Fruit fly (Drosophila melanogaster): ENCODE results near the gene nero.
A peak's percentile ranks its signal among the peaks of the same experiment; 100 is the strongest.

Gene nero

dm6 chr3R:31762672-31763071, 15.3 kb upstream of the nero start (continued):
- TF ChIP-seq tup (GFP tag; optimal IDR thresholded peaks at IDR 0.05) (no peak), sd (tag; optimal IDR thresholded peaks at IDR 0.05) (no peak), ttk (GFP tag; IDR thresholded peaks at IDR 0.05) (no peak), crc (GFP tag; optimal IDR thresholded peaks at IDR 0.05) (no peak), cato (GFP tag; optimal IDR thresholded peaks at IDR 0.05; ENCODE audit: borderline replicate concordance) (no peak), CG7839 (tag; optimal IDR thresholded peaks at IDR 0.05) (no peak), tx (GFP tag; optimal IDR thresholded peaks at IDR 0.05) (no peak), E2f1 (GFP tag; IDR thresholded peaks at IDR 0.05) (no peak), chn (GFP tag; optimal IDR thresholded peaks at IDR 0.05) (no peak), Xbp1 (GFP tag; optimal IDR thresholded peaks at IDR 0.05) (no peak), HmgZ (tag; optimal IDR thresholded peaks at IDR 0.05) (no peak), bowl (GFP tag; IDR thresholded peaks at IDR 0.05) (no peak), CG18476 (GFP tag; optimal IDR thresholded peaks at IDR 0.05) (no peak), Nf-YB (GFP tag; optimal IDR thresholded peaks at IDR 0.05) (no peak), CG17912 (GFP tag; optimal IDR thresholded peaks at IDR 0.05) (no peak), CG6654 (GFP tag; optimal IDR thresholded peaks at IDR 0.05) (no peak), fd102C (GFP tag; optimal IDR thresholded peaks at IDR 0.05) (no peak), CG8290 (GFP tag; optimal IDR thresholded peaks at IDR 0.05) (no peak), CG8290 (tag; optimal IDR thresholded peaks at IDR 0.05) (no peak), gsb-n (tag; optimal IDR thresholded peaks at IDR 0.05) (no peak), mirr (GFP tag; optimal IDR thresholded peaks at IDR 0.05) (no peak), CG6272 (GFP tag; IDR thresholded peaks at IDR 0.05) (no peak), CG18011 (GFP tag; optimal IDR thresholded peaks at IDR 0.05) (no peak), Aef1 (GFP tag; IDR thresholded peaks at IDR 0.05) (no peak), nom (GFP tag; optimal IDR thresholded peaks at IDR 0.05) (peak; percentile 40), gfzf (GFP tag; optimal IDR thresholded peaks at IDR 0.05) (no peak), BtbVII (GFP tag; optimal IDR thresholded peaks at IDR 0.05) (no peak), Sox102F (GFP tag; optimal IDR thresholded peaks at IDR 0.05) (peak; percentile 7), sna (GFP tag; IDR thresholded peaks at IDR 0.05; ENCODE audit: partially characterized antibody) (no peak), CG13624 (GFP tag; optimal IDR thresholded peaks at IDR 0.05) (no peak), Blimp-1 (GFP tag; optimal IDR thresholded peaks at IDR 0.05) (peak; percentile 45), CG15601 (tag; optimal IDR thresholded peaks at IDR 0.05) (no peak), Usf (GFP tag; optimal IDR thresholded peaks at IDR 0.05) (no peak), Dp (GFP tag; optimal IDR thresholded peaks at IDR 0.05) (no peak), tll (GFP tag; optimal IDR thresholded peaks at IDR 0.05) (no peak), Sox100B (GFP tag; optimal IDR thresholded peaks at IDR 0.05) (no peak), gro (GFP tag; optimal IDR thresholded peaks at IDR 0.05) (no peak), dmrt99B (tag; optimal IDR thresholded peaks at IDR 0.05) (peak; percentile 29), Dref (GFP tag; IDR thresholded peaks at IDR 0.05) (no peak; the same call in 1 of the 2 replicates), exex (tag; optimal IDR thresholded peaks at IDR 0.05) (no peak), CG34376 (GFP tag; optimal IDR thresholded peaks at IDR 0.05) (no peak), mld (GFP tag; IDR thresholded peaks at IDR 0.05; ENCODE audit: partially characterized antibody) (no peak), HmgD (GFP tag; optimal IDR thresholded peaks at IDR 0.05) (no peak), phol (tag; optimal IDR thresholded peaks at IDR 0.05) (peak; percentile 5), CG1792 (GFP tag; optimal IDR thresholded peaks at IDR 0.05) (no peak), CG8281 (tag; optimal IDR thresholded peaks at IDR 0.05) (no peak), Abd-B (GFP tag; optimal IDR thresholded peaks at IDR 0.05) (no peak), D (optimal IDR thresholded peaks at IDR 0.05) (no peak), D (GFP tag; optimal IDR thresholded peaks at IDR 0.05) (no peak), amos (GFP tag; IDR thresholded peaks at IDR 0.05; ENCODE audit: partially characterized antibody) (no peak), CG16813 (GFP tag; IDR thresholded peaks at IDR 0.05; ENCODE audit: partially characterized antibody) (no peak)
